Worm (Caenorhabditis elegans): ENCODE data around the gene pck-1.

The pck-1 gene

ce11 chrIII:84372-84771 lies 18.3 kb upstream of the pck-1 start:
- 0 out of 2 replicates have a peak, but pooled peaks have one; percentile 77 for TF ChIP-seq nfya-2 (GFP tag; IDR thresholded peaks at IDR 0.05)
- TF ChIP-seq F33H1.4 (GFP tag; IDR thresholded peaks at IDR 0.05), result no peak
- no peak for TF ChIP-seq Y67H2A.10 (GFP tag; conservative IDR thresholded peaks at IDR 0.05)
- TF ChIP-seq F52B5.7 (tag; optimal IDR thresholded peaks at IDR 0.05), result no peak
- no peak for TF ChIP-seq ztf-22 (GFP tag; optimal IDR thresholded peaks at IDR 0.05)
- TF ChIP-seq hlh-12 (tag; optimal IDR thresholded peaks at IDR 0.05), result no peak
- TF ChIP-seq lin-26 (GFP tag; IDR thresholded peaks at IDR 0.05), result no peak
- TF ChIP-seq nfyb-1 (GFP tag; IDR thresholded peaks at IDR 0.05), result peak; percentile 76; the same call in 1 of the 2 replicates
- TF ChIP-seq hmg-1.2 (GFP tag; IDR thresholded peaks at IDR 0.05), result no peak
- no peak for TF ChIP-seq madf-10 (tag; optimal IDR thresholded peaks at IDR 0.05)
- TF ChIP-seq Y95B8A.8 (GFP tag; IDR thresholded peaks at IDR 0.05), result no peak
- no peak for TF ChIP-seq F23B12.7 (tag; optimal IDR thresholded peaks at IDR 0.05; ENCODE audit: insufficient read depth)
- no peak for TF ChIP-seq repo-1 (tag; optimal IDR thresholded peaks at IDR 0.05)
- TF ChIP-seq ZK185.1 (tag; optimal IDR thresholded peaks at IDR 0.05; ENCODE audit: poor library complexity, severe bottlenecking), result no peak
- TF ChIP-seq D2030.7 (GFP tag; IDR thresholded peaks at IDR 0.05), result no peak

ce11 chrIII:72078-72477 lies 6.0 kb upstream of the pck-1 start:
- TF ChIP-seq egrh-3 (GFP tag; IDR thresholded peaks at IDR 0.05), result peak; percentile 70; the same call in 1 of the 2 replicates
- no peak for TF ChIP-seq efl-1 (GFP tag; optimal IDR thresholded peaks at IDR 0.05)
- TF ChIP-seq zfh-2 (GFP tag; conservative IDR thresholded peaks at IDR 0.05), result peak; percentile 84
- no peak for TF ChIP-seq T26A5.8 (tag; optimal IDR thresholded peaks at IDR 0.05)

ce11 chrIII:69652-70051 lies 3.6 kb upstream of the pck-1 start, which contains the start of gene spt-4:
TSS of gene spt-4 (minus strand) at chrIII:69752.
- TF ChIP-seq atf-7 (tag; optimal IDR thresholded peaks at IDR 0.05) (no peak), efl-1 (GFP tag; optimal IDR thresholded peaks at IDR 0.05) (no peak), egl-44 (GFP tag; IDR thresholded peaks at IDR 0.05) (no peak), ZK185.1 (tag; optimal IDR thresholded peaks at IDR 0.05; ENCODE audit: poor library complexity, severe bottlenecking) (no peak), tbp1 (GFP tag; optimal IDR thresholded peaks at IDR 0.05) (no peak), let-526 (GFP tag; IDR thresholded peaks at IDR 0.05) (no peak), hlh-12 (tag; optimal IDR thresholded peaks at IDR 0.05) (no peak), dpff-1 (tag; optimal IDR thresholded peaks at IDR 0.05) (no peak), zim-3 (tag; optimal IDR thresholded peaks at IDR 0.05) (no peak), repo-1 (tag; optimal IDR thresholded peaks at IDR 0.05) (no peak), madf-10 (tag; optimal IDR thresholded peaks at IDR 0.05) (no peak), ama-1 (optimal IDR thresholded peaks at IDR 0.05) (no peak), ama-1 (GFP tag; optimal IDR thresholded peaks at IDR 0.05) (no peak), mxl-1 (tag; optimal IDR thresholded peaks at IDR 0.05) (no peak), bed-2 (GFP tag; IDR thresholded peaks at IDR 0.05) (no peak), Y67H2A.10 (GFP tag; conservative IDR thresholded peaks at IDR 0.05) (no peak)

ce11 chrIII:67025-67424 lies 965 bp upstream of the pck-1 start:
- TF ChIP-seq akir-1 (GFP tag; optimal IDR thresholded peaks at IDR 0.05), result no peak
- peak; percentile 25; the same call in 1 of the 2 replicates for TF ChIP-seq mcd-1 (GFP tag; IDR thresholded peaks at IDR 0.05)
- TF ChIP-seq ceh-27 (GFP tag; optimal IDR thresholded peaks at IDR 0.05), result peak; percentile 33
- peak; percentile 15; the same call in 1 of the 2 replicates for TF ChIP-seq lin-26 (GFP tag; IDR thresholded peaks at IDR 0.05)
- TF ChIP-seq Y53G8AR.9 (GFP tag; conservative IDR thresholded peaks at IDR 0.05), result no peak
- TF ChIP-seq madf-6 (GFP tag; IDR thresholded peaks at IDR 0.05), result no peak
- TF ChIP-seq zfh-2 (GFP tag; conservative IDR thresholded peaks at IDR 0.05), result peak; percentile 81
- TF ChIP-seq ceh-100 (GFP tag; IDR thresholded peaks at IDR 0.05), result no peak
- peak; percentile 30; the same call in 1 of the 2 replicates for TF ChIP-seq pbrm-1 (GFP tag; IDR thresholded peaks at IDR 0.05)
- TF ChIP-seq lsl-1 (GFP tag; optimal IDR thresholded peaks at IDR 0.05), result no peak
- TF ChIP-seq ztf-28 (GFP tag; IDR thresholded peaks at IDR 0.05), result 0 out of 2 replicates have a peak, but pooled peaks have one; percentile 7
- peak; percentile 78 for TF ChIP-seq ama-1 (optimal IDR thresholded peaks at IDR 0.05)
- TF ChIP-seq ama-1 (GFP tag; optimal IDR thresholded peaks at IDR 0.05), result no peak
- no peak for TF ChIP-seq T26A5.8 (tag; optimal IDR thresholded peaks at IDR 0.05)
- TF ChIP-seq tbx-9 (tag; optimal IDR thresholded peaks at IDR 0.05; ENCODE audit: borderline replicate concordance), result no peak
- no peak for TF ChIP-seq cebp-1 (GFP tag; IDR thresholded peaks at IDR 0.05)
- peak; percentile 55 for TF ChIP-seq cebp-1 (tag; optimal IDR thresholded peaks at IDR 0.05)
- peak; percentile 12 for TF ChIP-seq somi-1 (GFP tag; optimal IDR thresholded peaks at IDR 0.05)
- TF ChIP-seq rec-8 (tag; optimal IDR thresholded peaks at IDR 0.05), result no peak
- peak; percentile 39 for TF ChIP-seq attf-5 (GFP tag; optimal IDR thresholded peaks at IDR 0.05)
